Fruit fly (Drosophila melanogaster): ENCODE results near the gene CG9813.

CG9813 gene

DNA sequence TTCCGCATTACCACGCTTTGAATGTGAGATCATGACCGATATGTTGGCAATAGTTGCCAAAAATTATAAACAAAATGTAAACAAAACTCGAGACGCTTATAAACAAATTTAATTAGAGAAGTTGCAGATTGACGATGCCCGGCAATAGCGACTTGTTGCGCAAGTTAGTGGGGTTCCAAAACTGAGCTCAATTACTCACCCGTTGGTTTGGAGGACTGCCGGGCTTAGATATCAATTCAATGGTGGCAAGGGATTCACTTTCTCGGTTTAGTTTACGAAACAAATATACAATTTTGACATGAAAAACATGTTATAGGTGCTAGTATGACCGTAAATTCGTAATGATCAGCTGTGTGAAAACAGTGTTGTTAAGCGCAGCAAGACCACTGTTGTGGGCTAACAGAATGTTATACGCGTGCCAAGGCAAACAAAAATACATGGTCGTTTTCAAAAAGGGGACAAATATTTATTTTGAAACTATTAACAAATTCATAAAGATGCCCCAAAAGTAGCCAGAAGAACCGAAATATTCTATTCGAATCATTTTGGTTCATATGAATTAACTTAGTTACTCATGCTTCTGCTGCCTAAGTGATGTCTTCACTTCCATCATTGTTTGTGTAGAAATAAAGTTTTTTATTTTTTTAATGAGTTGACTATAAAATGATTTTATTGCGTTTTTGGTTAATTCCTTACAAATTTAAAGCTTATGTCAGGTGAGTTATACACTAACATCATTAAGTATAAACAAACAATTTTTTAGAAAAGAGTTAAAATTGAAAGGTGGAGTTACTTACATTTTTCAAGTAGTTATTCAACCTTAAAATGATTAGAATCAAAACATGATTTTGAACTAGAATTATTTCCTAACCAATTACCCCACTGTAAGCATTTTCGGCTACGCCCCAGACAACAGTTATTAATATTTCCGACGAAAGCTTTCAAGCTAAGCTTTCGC, 12.7 kb downstream of the CG9813 start, which contains the start of gene Elp6 (continued):
- TF ChIP-seq disco-r (GFP tag; optimal IDR thresholded peaks at IDR 0.05), result peak; percentile 51
- TF ChIP-seq CG12071 (GFP tag; optimal IDR thresholded peaks at IDR 0.05), result no peak
- TF ChIP-seq Fer1 (GFP tag; optimal IDR thresholded peaks at IDR 0.05), result peak; percentile 47
- peak; percentile 85 for TF ChIP-seq stwl (tag; optimal IDR thresholded peaks at IDR 0.05)
- TF ChIP-seq CG12769 (tag; optimal IDR thresholded peaks at IDR 0.05), result peak; percentile 34
- peak; percentile 89 for TF ChIP-seq CG7556 (GFP tag; optimal IDR thresholded peaks at IDR 0.05)
- TF ChIP-seq E2f2 (GFP tag; IDR thresholded peaks at IDR 0.05), result peak; percentile 17; the same call in 1 of the 2 replicates
- no peak for TF ChIP-seq sc (optimal IDR thresholded peaks at IDR 0.05)
- peak; percentile 43 for TF ChIP-seq sc (GFP tag; optimal IDR thresholded peaks at IDR 0.05)
- peak; percentile 41 for TF ChIP-seq BtbVII (GFP tag; optimal IDR thresholded peaks at IDR 0.05)
- peak; percentile 50; the same call in 1 of the 2 replicates for TF ChIP-seq Atf6 (GFP tag; IDR thresholded peaks at IDR 0.05)
- peak; percentile 79 for TF ChIP-seq CG4424 (GFP tag; optimal IDR thresholded peaks at IDR 0.05)
- TF ChIP-seq CG13894 (tag; optimal IDR thresholded peaks at IDR 0.05), result peak; percentile 32
- TF ChIP-seq lmd (GFP tag; IDR thresholded peaks at IDR 0.05), result peak; percentile 62
- peak; percentile 57 for TF ChIP-seq CG15514 (GFP tag; optimal IDR thresholded peaks at IDR 0.05)
- TF ChIP-seq lab (GFP tag; optimal IDR thresholded peaks at IDR 0.05), result peak; percentile 72
- no peak for TF ChIP-seq CG2202 (tag; optimal IDR thresholded peaks at IDR 0.05)
- peak; percentile 66 for TF ChIP-seq CG10366 (GFP tag; IDR thresholded peaks at IDR 0.05)
- peak; percentile 3 for TF ChIP-seq CG31388 (GFP tag; optimal IDR thresholded peaks at IDR 0.05)
- TF ChIP-seq CG18011 (GFP tag; optimal IDR thresholded peaks at IDR 0.05), result peak; percentile 10
- TF ChIP-seq tgo (GFP tag; IDR thresholded peaks at IDR 0.05), result peak; percentile 65
- peak; percentile 81 for TF ChIP-seq Sox100B (GFP tag; optimal IDR thresholded peaks at IDR 0.05)
- TF ChIP-seq Lhr (GFP tag; optimal IDR thresholded peaks at IDR 0.05), result no peak
- peak; percentile 75; the same call in 1 of the 2 replicates for TF ChIP-seq CG31441 (GFP tag; IDR thresholded peaks at IDR 0.05)
- TF ChIP-seq CG30431 (GFP tag; optimal IDR thresholded peaks at IDR 0.05), result peak; percentile 4
- TF ChIP-seq unpg (GFP tag; optimal IDR thresholded peaks at IDR 0.05), result peak; percentile 38
- TF ChIP-seq caup (GFP tag; optimal IDR thresholded peaks at IDR 0.05; ENCODE audit: severe bottlenecking), result peak; percentile 71
- TF ChIP-seq tin (GFP tag; optimal IDR thresholded peaks at IDR 0.05), result peak; percentile 45
- peak; percentile 75 for TF ChIP-seq CG18476 (GFP tag; optimal IDR thresholded peaks at IDR 0.05)
- TF ChIP-seq fu2 (GFP tag; optimal IDR thresholded peaks at IDR 0.05), result peak; percentile 72
- TF ChIP-seq NfI (GFP tag; optimal IDR thresholded peaks at IDR 0.05), result peak; percentile 48
- peak; percentile 44 to 60 for TF ChIP-seq Pdp1 (GFP tag; optimal IDR thresholded peaks at IDR 0.05)
- TF ChIP-seq CG10543 (GFP tag; optimal IDR thresholded peaks at IDR 0.05), result peak; percentile 47
- TF ChIP-seq Rfx (GFP tag; IDR thresholded peaks at IDR 0.05), result peak; percentile 84
- peak; percentile 90 for TF ChIP-seq CG17361 (GFP tag; IDR thresholded peaks at IDR 0.05)
- TF ChIP-seq CG10321 (GFP tag; IDR thresholded peaks at IDR 0.05), result no peak
- peak; percentile 37 for TF ChIP-seq Usf (GFP tag; optimal IDR thresholded peaks at IDR 0.05)
- TF ChIP-seq az2 (GFP tag; optimal IDR thresholded peaks at IDR 0.05), result peak; percentile 53
- TF ChIP-seq bcd (GFP tag; optimal IDR thresholded peaks at IDR 0.05), result peak; percentile 73
- TF ChIP-seq Six4 (GFP tag; optimal IDR thresholded peaks at IDR 0.05), result peak; percentile 47
- TF ChIP-seq CG10654 (GFP tag; optimal IDR thresholded peaks at IDR 0.05), result peak; percentile 38
- TF ChIP-seq CG8388 (GFP tag; optimal IDR thresholded peaks at IDR 0.05), result peak; percentile 36
- no peak for TF ChIP-seq hbn (GFP tag; IDR thresholded peaks at IDR 0.05; ENCODE audit: partially characterized antibody)
- peak; percentile 23 for TF ChIP-seq MESR4 (GFP tag; optimal IDR thresholded peaks at IDR 0.05)
- peak; percentile 3 for TF ChIP-seq psq (GFP tag; optimal IDR thresholded peaks at IDR 0.05)
- peak; percentile 57 for TF ChIP-seq odd (GFP tag; optimal IDR thresholded peaks at IDR 0.05)
- peak; percentile 88 for TF ChIP-seq slbo (GFP tag; IDR thresholded peaks at IDR 0.05)
- peak; percentile 69 for TF ChIP-seq CG6765 (GFP tag; optimal IDR thresholded peaks at IDR 0.05)
